Worm (Caenorhabditis elegans) whole organism, L1 larva: ENCODE results near the gene srw-34.

Source experiments
- C34B4.2 ChIP-seq: sonication (generic microtip); optimal IDR thresholded peaks from 2 replicates; lab custom pipeline; 2017; ENCODE audit warnings: mild to moderate bottlenecking, missing genetic modification characterization, missing compliant biosample characterization
- aha-1 ChIP-seq: fragments of 150-350 bp; optimal IDR thresholded peaks from 2 replicates; lab custom pipeline; 2014; ENCODE audit warnings: missing biosample characterization, missing genetic modification characterization
- blmp-1 ChIP-seq: fragments of 150-350 bp; optimal IDR thresholded peaks from 2 replicates; lab custom pipeline; 2014; ENCODE audit warnings: missing biosample characterization, missing genetic modification characterization
- ceh-63 ChIP-seq: fragments of 200-800 bp; sonication (Bioruptor generic); optimal IDR thresholded peaks from 2 replicates; lab custom pipeline; 2018; ENCODE audit warnings: mild to moderate bottlenecking, missing genetic modification characterization, missing compliant biosample characterization
- ceh-8 ChIP-seq: fragments of 200-800 bp; sonication (Bioruptor generic); optimal IDR thresholded peaks from 2 replicates; lab custom pipeline; 2018; ENCODE audit warnings: mild to moderate bottlenecking, missing genetic modification characterization, moderate library complexity, missing compliant biosample characterization
- ces-1 ChIP-seq: fragments of 150-350 bp; optimal IDR thresholded peaks from 2 replicates; lab custom pipeline; 2014; ENCODE audit warnings: missing biosample characterization, missing genetic modification reagents, missing genetic modification characterization
- efl-1 ChIP-seq, 4 experiments: fragments of 150-350 bp; optimal IDR thresholded peaks in 3 of 4; peaks in 1 of 4; 1 replicate in 1 of 4; 2 replicates in 3 of 4; lab custom pipeline; 2014; ENCODE audit warnings: missing biosample characterization in 2 of 4, missing genetic modification characterization in 2 of 4, missing genetic modification reagents in 2 of 4
- efl-3 ChIP-seq: fragments of 200-800 bp; sonication (Bioruptor generic); optimal IDR thresholded peaks from 2 replicates; lab custom pipeline; 2018; ENCODE audit warnings: mild to moderate bottlenecking, missing genetic modification characterization, missing compliant biosample characterization
- fkh-10 ChIP-seq: sonication (generic microtip); optimal IDR thresholded peaks from 2 replicates; lab custom pipeline; 2017; ENCODE audit warnings: missing biosample characterization, missing genetic modification reagents, missing genetic modification characterization
- hpl-2 ChIP-seq: fragments of 150-350 bp; optimal IDR thresholded peaks from 2 replicates; lab custom pipeline; 2014; ENCODE audit warnings: missing biosample characterization, missing genetic modification reagents, missing genetic modification characterization
- mdl-1 ChIP-seq, 2 experiments: fragments of 150-350 bp; optimal IDR thresholded peaks; 2 replicates each; lab custom pipeline; 2014 to 2017; ENCODE audit warnings: missing biosample characterization in 2 of 2, missing genetic modification characterization in 2 of 2, inconsistent platforms in 1 of 2
- mep-1 ChIP-seq: fragments of 150-350 bp; optimal IDR thresholded peaks from 2 replicates; lab custom pipeline; 2014; ENCODE audit warnings: missing biosample characterization, missing genetic modification characterization
- nhr-11 ChIP-seq: fragments of 150-350 bp; optimal IDR thresholded peaks from 2 replicates; lab custom pipeline; 2014; ENCODE audit warnings: missing biosample characterization, missing genetic modification characterization
- nhr-237 ChIP-seq: fragments of 150-350 bp; optimal IDR thresholded peaks from 2 replicates; lab custom pipeline; 2014; ENCODE audit warnings: missing biosample characterization, missing genetic modification characterization
- nhr-47 ChIP-seq: sonication (generic microtip); optimal IDR thresholded peaks from 2 replicates; lab custom pipeline; 2016; ENCODE audit warnings: mild to moderate bottlenecking, missing genetic modification characterization, moderate library complexity, missing compliant biosample characterization
- nhr-71 ChIP-seq: sonication (generic microtip); optimal IDR thresholded peaks from 2 replicates; lab custom pipeline; 2016; ENCODE audit warnings: mild to moderate bottlenecking, missing genetic modification characterization, moderate library complexity, missing compliant biosample characterization
- nhr-76 ChIP-seq: sonication (generic microtip); optimal IDR thresholded peaks from 2 replicates; lab custom pipeline; 2017; ENCODE audit warnings: missing biosample characterization, missing genetic modification characterization
- nhr-77 ChIP-seq: fragments of 150-350 bp; optimal IDR thresholded peaks from 2 replicates; lab custom pipeline; 2014; ENCODE audit warnings: missing biosample characterization, missing genetic modification characterization
- pag-3 ChIP-seq: sonication (generic microtip); optimal IDR thresholded peaks from 2 replicates; lab custom pipeline; 2017; ENCODE audit warnings: missing genetic modification characterization, mild to moderate bottlenecking, missing compliant biosample characterization, antibody characterized with exemption, borderline replicate concordance; ENCODE audit not compliant: insufficient read depth
- snu-23 ChIP-seq: sonication (generic microtip); optimal IDR thresholded peaks from 2 replicates; lab custom pipeline; 2016; ENCODE audit warnings: missing genetic modification characterization, missing compliant biosample characterization
- sptf-1 ChIP-seq: fragments of 150-350 bp; optimal IDR thresholded peaks from 2 replicates; lab custom pipeline; 2014; ENCODE audit warnings: missing biosample characterization, missing genetic modification characterization
- swsn-7 ChIP-seq: sonication (generic microtip); optimal IDR thresholded peaks from 2 replicates; lab custom pipeline; 2016; ENCODE audit warnings: missing genetic modification characterization, missing compliant biosample characterization

srw-34 gene

DNA sequence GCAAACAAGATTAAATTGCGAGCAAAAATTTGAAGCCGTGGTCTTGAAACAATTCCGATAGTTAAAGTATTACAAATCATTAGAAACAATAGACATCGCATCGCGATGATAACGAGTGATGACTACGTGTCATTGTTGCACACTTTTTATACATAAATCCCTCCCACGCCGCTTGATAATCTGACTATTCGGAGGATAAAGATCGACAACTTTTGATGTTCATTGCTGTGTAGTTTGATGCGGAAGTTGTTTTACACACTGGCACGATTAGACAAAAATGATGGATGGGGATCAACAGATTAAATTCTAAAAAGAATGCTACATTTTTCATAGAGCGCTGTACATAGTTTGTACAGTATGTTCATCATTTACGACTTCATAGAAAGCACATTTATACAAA lies 42.9 kb downstream of the srw-34 start, which contains the start of gene T08G3.11:
TSS of gene T08G3.11 (minus strand) at position 101 of the 400 bp plus-strand sequence.
- TF ChIP-seq nhr-71 (tag; lab: Kevin White, UChicago) = no peak
- TF ChIP-seq efl-1 (optimal IDR thresholded peaks at IDR 0.05; lab: Kevin White, UChicago) = no peak
- TF ChIP-seq efl-1 (GFP tag; optimal IDR thresholded peaks at IDR 0.05 in 1 of 2; lab: Kevin White, UChicago) = peak in 1 of 2 experiments; percentile 16

DNA sequence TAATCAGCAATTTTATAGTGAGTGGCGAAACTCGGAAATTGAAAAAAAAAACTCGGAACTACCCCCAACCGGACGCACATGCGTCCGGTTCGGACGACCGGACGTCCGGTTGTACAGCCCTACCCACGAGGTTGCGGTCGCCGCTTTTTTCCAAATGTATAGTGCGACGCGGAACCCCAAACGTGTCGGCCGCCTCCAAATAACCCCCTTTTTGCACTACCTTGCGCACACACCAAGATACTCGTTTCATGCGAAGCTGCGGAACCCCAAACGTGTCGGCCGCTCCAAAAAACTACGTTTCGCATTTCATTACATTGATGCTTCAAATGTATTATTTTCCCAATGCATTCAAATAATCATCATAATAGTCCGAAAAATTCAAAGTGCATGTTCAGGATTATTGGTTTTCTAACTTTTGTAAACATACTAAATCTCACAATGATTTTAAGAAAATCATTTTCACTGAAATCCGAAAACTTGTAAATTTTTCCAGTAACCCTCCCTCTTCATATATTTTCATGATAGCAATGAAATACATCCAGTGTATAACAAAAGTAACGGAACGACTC lies 50.1 kb downstream of the srw-34 start, which contains the start of gene srw-35:
TSS of gene srw-35 (plus strand) at position 519 of the 569 bp plus-strand sequence.
- TF ChIP-seq C34B4.2 (no peak), swsn-7 (tag; lab: Kevin White, UChicago) (no peak), efl-1 (optimal IDR thresholded peaks at IDR 0.05; lab: Kevin White, UChicago) (no peak), efl-1 (GFP tag; optimal IDR thresholded peaks at IDR 0.05 in 1 of 2; lab: Kevin White, UChicago) (no peak), pag-3 (tag; lab: Kevin White, UChicago) (no peak), ceh-63 (GFP tag; lab: Kevin White, UChicago) (no peak), ceh-8 (GFP tag; lab: Kevin White, UChicago) (no peak), sptf-1 (tag; lab: Kevin White, UChicago) (no peak), nhr-76 (tag; lab: Kevin White, UChicago) (no peak), mep-1 (tag; lab: Kevin White, UChicago) (no peak), mdl-1 (tag; optimal IDR thresholded peaks at IDR 0.05; lab: Kevin White, UChicago) (no peak), hpl-2 (GFP tag; lab: Kevin White, UChicago) (no peak), ces-1 (GFP tag; lab: Kevin White, UChicago) (no peak), aha-1 (tag; lab: Kevin White, UChicago) (no peak), blmp-1 (no peak), nhr-237 (tag; lab: Kevin White, UChicago) (no peak), nhr-47 (tag; lab: Kevin White, UChicago) (no peak), snu-23 (no peak), fkh-10 (GFP tag; lab: Kevin White, UChicago) (no peak), nhr-11 (tag; lab: Kevin White, UChicago) (no peak), nhr-77 (tag; lab: Kevin White, UChicago) (no peak)
- TF ChIP-seq, all 84 proteins: peak for 0

DNA sequence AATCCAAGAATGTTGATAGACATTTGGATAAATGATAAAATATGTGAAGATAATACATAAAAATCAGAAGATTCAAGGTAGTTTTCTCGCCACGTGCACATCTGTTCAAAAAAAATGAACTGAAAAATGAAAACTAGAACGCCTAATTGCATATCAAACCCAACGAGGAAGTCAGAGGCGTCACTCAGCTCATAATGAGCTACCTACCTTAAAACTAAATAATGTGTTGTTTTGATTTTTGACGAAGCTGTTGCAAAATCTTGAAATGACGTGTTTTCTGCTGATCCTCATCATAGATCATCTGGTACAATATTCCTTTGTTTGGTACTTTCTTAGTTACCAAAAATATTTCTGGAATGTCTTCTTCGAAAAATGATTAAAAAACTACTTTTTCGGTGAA lies 51.2 kb downstream of the srw-34 start, which contains the start of gene srh-138:
TSS of gene srh-138 (minus strand) at position 101 of the 400 bp plus-strand sequence.
- no peak for TF ChIP-seq efl-3 (GFP tag; lab: Kevin White, UChicago)
